Worm (Caenorhabditis elegans) whole organism, L4/young adult: ENCODE data around the gene lipl-8.

Source experiments
- W03F9.2 ChIP-seq: fragments of 150-350 bp; optimal IDR thresholded peaks from 2 replicates; lab custom pipeline; 2014; ENCODE audit warnings: missing biosample characterization, missing genetic modification characterization
- dao-5 ChIP-seq: sonication (generic microtip); optimal IDR thresholded peaks from 2 replicates; lab custom pipeline; 2016; ENCODE audit warnings: missing genotype, missing genetic modification characterization, moderate library complexity, missing compliant biosample characterization

DNA sequence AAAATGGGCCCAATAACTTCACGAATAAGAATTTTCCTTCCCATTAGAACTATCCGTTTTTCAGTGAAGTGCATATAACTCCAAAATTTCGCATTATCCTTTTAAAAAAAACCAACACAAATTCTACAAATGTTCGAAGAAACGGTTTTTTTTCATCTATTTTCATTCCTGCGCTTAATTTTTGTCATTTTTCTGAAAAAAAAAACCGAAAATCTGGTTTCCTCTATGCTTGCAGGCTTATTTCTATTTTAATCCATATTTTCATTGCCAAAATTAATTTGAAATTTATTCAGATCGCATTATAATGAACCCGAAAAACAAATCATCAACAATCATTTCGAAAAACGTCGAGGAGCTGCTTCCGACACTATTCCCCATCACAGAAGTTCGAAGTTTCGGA is 49.8 kb downstream of the lipl-8 start, which contains the start of gene set-5:
- TF ChIP-seq W03F9.2 (tag; lab: Kevin White, UChicago) (no peak), dao-5 (tag; lab: Kevin White, UChicago) (no peak)
